Fruit fly (Drosophila melanogaster): Measurements from ENCODE around the gene ash1.

DNA sequence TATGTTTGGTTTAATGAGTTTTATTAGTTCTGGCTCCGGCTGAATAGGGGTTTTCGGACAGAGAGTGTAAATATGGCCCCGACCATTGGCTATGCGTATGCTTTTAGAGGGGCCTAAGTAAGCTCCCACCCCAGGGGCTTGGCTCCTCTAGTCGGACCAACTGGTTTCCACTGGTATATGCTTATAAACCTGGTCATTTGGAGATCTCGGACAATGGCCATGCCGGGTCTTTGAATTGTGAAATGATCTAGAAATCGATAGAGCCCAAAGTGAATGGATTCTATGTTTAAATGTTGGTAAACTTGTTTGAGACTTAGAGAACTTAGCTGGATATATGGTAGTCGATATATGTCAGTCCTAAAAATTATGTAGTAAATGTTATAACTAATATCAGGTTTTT, 39.9 kb downstream of the ash1 start:
- TF ChIP-seq salr (GFP tag; optimal IDR thresholded peaks at IDR 0.05) = no peak
- no peak for TF ChIP-seq CG16779 (tag; optimal IDR thresholded peaks at IDR 0.05)
- no peak for TF ChIP-seq OdsH (GFP tag; optimal IDR thresholded peaks at IDR 0.05)
- TF ChIP-seq CG1621 (tag; optimal IDR thresholded peaks at IDR 0.05) = no peak
- TF ChIP-seq CG6792 (GFP tag; optimal IDR thresholded peaks at IDR 0.05) = no peak
- TF ChIP-seq CG11762 (GFP tag; optimal IDR thresholded peaks at IDR 0.05; ENCODE audit: insufficient read depth) = no peak
- TF ChIP-seq fd59A (GFP tag; optimal IDR thresholded peaks at IDR 0.05) = no peak
